Fruit fly (Drosophila melanogaster): Measurements from ENCODE around the gene Cpr72Eb.

DNA sequence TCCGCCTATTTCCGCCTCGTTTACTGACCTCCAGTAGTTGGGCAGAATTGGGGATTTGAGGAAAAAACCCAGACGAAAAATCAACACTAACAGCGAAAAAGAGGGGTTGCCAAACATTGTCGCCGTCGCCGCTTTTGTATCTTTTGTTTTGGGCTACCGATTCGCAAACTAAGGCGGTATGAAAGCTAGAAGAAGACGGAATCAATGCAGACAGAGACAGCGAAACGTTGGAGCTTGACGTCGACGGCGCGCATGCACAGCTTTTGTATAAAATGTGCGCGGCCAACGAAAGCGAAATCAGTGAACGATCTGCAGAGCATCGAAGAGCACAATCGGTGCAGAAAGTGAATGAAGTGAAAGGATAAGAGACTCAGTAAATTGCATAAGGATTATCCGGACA, 26.0 kb upstream of the Cpr72Eb start, which contains the start of gene CG4998:
- no peak for TF ChIP-seq grau (tag; optimal IDR thresholded peaks at IDR 0.05)
- no peak for TF ChIP-seq CG4707 (GFP tag; optimal IDR thresholded peaks at IDR 0.05)
- no peak for TF ChIP-seq CG31441 (GFP tag; IDR thresholded peaks at IDR 0.05)
- TF ChIP-seq CG9797 (GFP tag; optimal IDR thresholded peaks at IDR 0.05): no peak
- TF ChIP-seq ash1 (GFP tag; optimal IDR thresholded peaks at IDR 0.05): no peak
- no peak for TF ChIP-seq ci (GFP tag; IDR thresholded peaks at IDR 0.05)
- TF ChIP-seq pum (GFP tag; optimal IDR thresholded peaks at IDR 0.05): no peak
- no peak for TF ChIP-seq cwo (GFP tag; optimal IDR thresholded peaks at IDR 0.05)
- no peak for TF ChIP-seq ase (GFP tag; IDR thresholded peaks at IDR 0.05)
- no peak for TF ChIP-seq CG7372 (GFP tag; IDR thresholded peaks at IDR 0.05)
- no peak for TF ChIP-seq CG3726 (GFP tag; IDR thresholded peaks at IDR 0.05)
- TF ChIP-seq CG11696 (GFP tag; IDR thresholded peaks at IDR 0.05): no peak
